Fruit fly (Drosophila melanogaster) whole organism: Measurements from ENCODE around the gene CG11367.
"Not testable (repeated sequence)": the region's sequence is repeated elsewhere in the genome, so short reads cannot be mapped to it uniquely, and the experiment has no call there.

Experiments used
- CG8478 ChIP-seq: fragments of >200 bp; optimal IDR thresholded peaks from 2 replicates; lab custom pipeline; 2018; ENCODE audit warnings: inconsistent platforms
- EcR ChIP-seq, 2 experiments: fragments of >200 bp; optimal IDR thresholded peaks; 2 replicates each; lab custom pipeline; 2017; ENCODE audit warnings: missing biosample characterization in 2 of 2, missing genetic modification characterization in 2 of 2, missing genetic modification reagents in 2 of 2

- TF ChIP-seq EcR (GFP tag; optimal IDR thresholded peaks at IDR 0.05; lab: Kevin White, UChicago); CG8478 (lab: Kevin White, UChicago): not testable (repeated sequence)
These were observed 35.5 kb upstream of the CG11367 start, which contains the start of gene CG14454 for dm6 chr3L:22692428-22692827.
